Fruit fly (Drosophila melanogaster) whole organism, wandering third instar larva: Measurements from ENCODE around the gene Ubc6.

Experiments used
- Abd-B ChIP-seq: fragments of >200 bp; optimal IDR thresholded peaks from 2 replicates; lab custom pipeline; 2017; ENCODE audit warnings: missing biosample characterization, missing genetic modification characterization
- CG32264 ChIP-seq: fragments of 200-800 bp; sonication (Bioruptor generic); optimal IDR thresholded peaks from 2 replicates; lab custom pipeline; 2016; ENCODE audit warnings: missing biosample characterization, missing genetic modification characterization
- CrebA ChIP-seq: fragments of 200-800 bp; sonication (Bioruptor generic); optimal IDR thresholded peaks from 2 replicates; lab custom pipeline; 2016; ENCODE audit warnings: missing biosample characterization, mild to moderate bottlenecking, missing genetic modification characterization, borderline replicate concordance
- Dfd ChIP-seq: fragments of >200 bp; optimal IDR thresholded peaks from 2 replicates; lab custom pipeline; 2017; ENCODE audit warnings: missing biosample characterization, missing genetic modification characterization
- Dif ChIP-seq: fragments of 200-275, 200-300 bp; sonication (Bioruptor generic); optimal IDR thresholded peaks from 2 replicates; lab custom pipeline; 2018; ENCODE audit warnings: missing biosample characterization, missing genetic modification characterization; ENCODE audit not compliant: partially characterized antibody
- HLH106 ChIP-seq: fragments of 200-800 bp; optimal IDR thresholded peaks from 3 replicates; lab custom pipeline; 2019; ENCODE audit warnings: missing biosample characterization, mild to moderate bottlenecking, missing genetic modification characterization, moderate library complexity
- Hnf4 ChIP-seq: fragments of 200-800 bp; sonication (Bioruptor generic); optimal IDR thresholded peaks from 2 replicates; lab custom pipeline; 2016; ENCODE audit warnings: missing biosample characterization, mild to moderate bottlenecking, missing genetic modification characterization
- Hr78 ChIP-seq: fragments of >200 bp; optimal IDR thresholded peaks from 2 replicates; lab custom pipeline; 2017; ENCODE audit warnings: missing biosample characterization, missing genetic modification characterization
- Jra ChIP-seq: sonication (Bioruptor generic); optimal IDR thresholded peaks from 2 replicates; lab custom pipeline; 2016; ENCODE audit warnings: missing biosample characterization, missing genetic modification characterization
- Mio ChIP-seq: sonication (Bioruptor generic); optimal IDR thresholded peaks from 2 replicates; lab custom pipeline; 2016; ENCODE audit warnings: missing biosample characterization, missing genetic modification characterization
- Myc ChIP-seq: fragments of >200 bp; optimal IDR thresholded peaks from 2 replicates; lab custom pipeline; 2017
- N ChIP-seq: fragments of >200 bp; optimal IDR thresholded peaks from 2 replicates; lab custom pipeline; 2018; ENCODE audit warnings: missing biosample characterization, missing external identifiers, missing genetic modification characterization
- OdsH ChIP-seq: fragments of 200-800 bp; sonication (Bioruptor generic); optimal IDR thresholded peaks from 2 replicates; lab custom pipeline; 2016; ENCODE audit warnings: missing biosample characterization, mild to moderate bottlenecking, missing genetic modification characterization
- Rel ChIP-seq, 2 experiments: fragments of 200-800 bp; sonication (Bioruptor generic) in 1 of 2; optimal IDR thresholded peaks; 2 replicates in 1 of 2; 3 replicates in 1 of 2; lab custom pipeline; 2016 to 2019; ENCODE audit warnings: mild to moderate bottlenecking in 2 of 2, missing biosample characterization in 2 of 2, missing genetic modification characterization in 2 of 2, moderate library complexity in 1 of 2
- Sp1 ChIP-seq: fragments of 200-800 bp; sonication (Bioruptor generic); optimal IDR thresholded peaks from 3 replicates; lab custom pipeline; 2019; ENCODE audit warnings: missing biosample characterization, mild to moderate bottlenecking, missing genetic modification characterization, moderate library complexity
- Vsx2 ChIP-seq: fragments of 200-300, 225-300 bp; sonication (Bioruptor generic); optimal IDR thresholded peaks from 2 replicates; lab custom pipeline; 2018; ENCODE audit warnings: missing biosample characterization, missing genetic modification characterization; ENCODE audit not compliant: partially characterized antibody
- br ChIP-seq: fragments of 200-800 bp; sonication (Bioruptor generic); optimal IDR thresholded peaks from 2 replicates; lab custom pipeline; 2016; ENCODE audit warnings: missing biosample characterization, missing genetic modification characterization
- brk ChIP-seq: fragments of 200-800 bp; sonication (Bioruptor generic); optimal IDR thresholded peaks from 2 replicates; lab custom pipeline; 2016; ENCODE audit warnings: missing biosample characterization, mild to moderate bottlenecking, missing genetic modification characterization
- dl ChIP-seq, 2 experiments: fragments of 175-275, 200-275 bp in 1 of 2; fragments of 200-275 bp in 1 of 2; sonication (Bioruptor generic); optimal IDR thresholded peaks; lab custom pipeline; 2018; ENCODE audit warnings: mild to moderate bottlenecking in 2 of 2, missing biosample characterization in 2 of 2, missing genetic modification characterization in 2 of 2, moderate library complexity in 2 of 2; ENCODE audit not compliant: partially characterized antibody in 2 of 2, insufficient read depth in 1 of 2
- dmrt93B ChIP-seq: fragments of 200-800 bp; sonication (Bioruptor generic); optimal IDR thresholded peaks from 2 replicates; lab custom pipeline; 2018; ENCODE audit warnings: missing biosample characterization, mild to moderate bottlenecking, missing genetic modification characterization
- ey ChIP-seq: fragments of 200-800 bp; sonication (Bioruptor generic); optimal IDR thresholded peaks from 2 replicates; lab custom pipeline; 2016; ENCODE audit warnings: missing biosample characterization, missing genetic modification characterization
- foxo ChIP-seq, 2 experiments: fragments of 200-800 bp; sonication (Bioruptor generic); optimal IDR thresholded peaks; 2 replicates in 1 of 2; 3 replicates in 1 of 2; lab custom pipeline; 2016 to 2017; ENCODE audit warnings: missing biosample characterization in 2 of 2, missing genetic modification characterization in 2 of 2
- fru ChIP-seq: fragments of 200-800 bp; sonication (Bioruptor generic); optimal IDR thresholded peaks from 3 replicates; lab custom pipeline; 2016; ENCODE audit warnings: missing biosample characterization, mild to moderate bottlenecking, missing genetic modification characterization
- jim ChIP-seq: fragments of 175-275, 200-325 bp; sonication (Bioruptor generic); optimal IDR thresholded peaks from 2 replicates; lab custom pipeline; 2016; ENCODE audit warnings: missing biosample characterization, mild to moderate bottlenecking, missing genetic modification characterization
- lola ChIP-seq: fragments of >200 bp; optimal IDR thresholded peaks from 2 replicates; lab custom pipeline; 2017; ENCODE audit warnings: missing biosample characterization, missing genetic modification characterization
- pan ChIP-seq: fragments of >200 bp; optimal IDR thresholded peaks from 2 replicates; lab custom pipeline; 2017
- psq ChIP-seq: fragments of 200-800 bp; sonication (Bioruptor generic); optimal IDR thresholded peaks from 3 replicates; lab custom pipeline; 2017; ENCODE audit warnings: missing biosample characterization, mild to moderate bottlenecking, missing genetic modification characterization, moderate library complexity
- rgr ChIP-seq: fragments of 200-800 bp; sonication (Bioruptor generic); optimal IDR thresholded peaks from 3 replicates; lab custom pipeline; 2016; ENCODE audit warnings: missing biosample characterization, mild to moderate bottlenecking, missing genetic modification characterization
- sage ChIP-seq: fragments of 200-800 bp; sonication (Bioruptor generic); optimal IDR thresholded peaks from 2 replicates; lab custom pipeline; 2016; ENCODE audit warnings: missing biosample characterization, mild to moderate bottlenecking, missing genetic modification characterization
- sv ChIP-seq: fragments of 200-800 bp; sonication (Bioruptor generic); optimal IDR thresholded peaks from 3 replicates; lab custom pipeline; 2016; ENCODE audit warnings: missing biosample characterization, missing genetic modification characterization
- tai ChIP-seq: sonication (Bioruptor generic); optimal IDR thresholded peaks from 2 replicates; lab custom pipeline; 2016; ENCODE audit warnings: missing biosample characterization, missing genetic modification characterization
- usp ChIP-seq: fragments of >200 bp; optimal IDR thresholded peaks from 2 replicates; lab custom pipeline; 2017; ENCODE audit warnings: missing biosample characterization, missing genetic modification characterization

Ubc6 gene

DNA sequence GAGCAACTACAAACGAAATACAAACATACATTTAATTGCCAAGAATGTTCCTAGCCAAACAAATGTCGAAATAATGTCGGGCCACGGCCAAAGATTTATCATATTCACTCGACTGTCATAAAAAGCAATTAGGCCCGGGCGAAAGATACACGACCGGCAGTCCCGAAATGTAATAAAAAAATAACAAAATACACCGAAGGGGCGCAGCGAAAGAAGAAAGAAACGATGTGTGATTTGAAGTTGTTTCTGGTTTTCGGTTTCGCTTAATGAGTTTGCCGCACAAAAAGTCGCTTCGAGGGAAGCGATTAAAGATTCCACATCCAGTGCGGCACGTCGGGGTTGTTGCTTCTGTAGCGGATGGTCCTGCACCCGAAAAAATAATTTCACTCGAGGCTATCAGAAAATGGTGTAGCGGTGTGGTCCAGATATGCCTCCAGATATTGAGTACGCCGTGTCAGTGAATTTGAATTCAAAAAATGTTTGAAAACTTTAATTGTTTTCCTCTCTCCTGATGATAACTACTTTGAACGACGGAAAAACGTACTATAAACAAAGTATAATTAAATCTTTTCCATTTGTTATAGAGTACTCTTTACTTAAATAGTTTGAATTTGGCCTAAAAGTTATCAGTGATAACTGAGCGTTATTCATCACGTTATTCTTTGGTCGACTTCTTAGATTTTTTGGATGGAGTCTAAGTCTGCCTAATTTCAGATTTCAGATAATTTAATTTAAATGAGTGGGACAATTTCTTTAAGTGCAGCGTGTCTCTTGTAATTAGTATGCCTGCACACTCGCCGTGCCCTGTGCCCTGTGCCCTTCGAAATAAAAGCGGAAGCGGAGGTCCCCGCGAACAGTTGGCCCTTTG, 36.9 kb upstream of the Ubc6 start (continued):
- TF ChIP-seq Rel (GFP tag; optimal IDR thresholded peaks at IDR 0.05; lab: Kevin White, UChicago): no peak
- TF ChIP-seq Rel (tag; optimal IDR thresholded peaks at IDR 0.05; lab: Kevin White, UChicago): no peak
- peak; percentile 34 for TF ChIP-seq psq
- TF ChIP-seq Myc: no peak
- TF ChIP-seq Sp1: peak; percentile 64
- TF ChIP-seq sv (GFP tag; lab: Kevin White, UChicago): peak; percentile 52
- peak; percentile 54 for TF ChIP-seq HLH106 (tag; lab: Kevin White, UChicago)
- TF ChIP-seq brk: peak; percentile 20
- no peak for TF ChIP-seq Mio
- no peak for TF ChIP-seq pan (lab: Kevin White, UChicago)
- peak; percentile 79 for TF ChIP-seq fru (GFP tag; lab: Kevin White, UChicago)
- no peak for TF ChIP-seq usp (GFP tag; lab: Kevin White, UChicago)
- no peak for TF ChIP-seq sage (GFP tag; lab: Kevin White, UChicago)
- TF ChIP-seq Abd-B: no peak
- peak; percentile 53 for TF ChIP-seq ey (GFP tag; lab: Kevin White, UChicago)
- no peak for TF ChIP-seq Jra
- TF ChIP-seq OdsH (GFP tag; lab: Kevin White, UChicago): peak; percentile 65
- no peak for TF ChIP-seq Dfd (GFP tag; lab: Kevin White, UChicago)
- no peak for TF ChIP-seq Dif (GFP tag; lab: Kevin White, UChicago)

DNA sequence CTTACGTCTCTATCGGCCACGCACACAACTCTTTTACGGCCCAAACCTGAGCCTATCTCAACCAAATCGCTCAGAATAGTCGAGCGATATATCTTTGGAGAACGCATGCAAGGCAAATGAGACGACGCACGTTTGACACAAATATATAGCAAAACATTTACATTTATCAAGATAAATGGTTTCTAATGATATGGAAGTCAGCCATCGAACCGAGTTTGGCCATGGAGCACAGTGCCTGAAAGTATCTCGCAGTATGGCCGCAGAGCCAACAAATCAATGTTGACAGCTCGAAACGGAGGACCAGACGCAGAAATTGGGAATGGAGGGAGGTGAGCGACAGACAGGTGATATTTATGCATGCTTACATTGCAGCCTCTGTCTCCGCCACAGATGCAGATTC, 34.9 kb upstream of the Ubc6 start:
- TF ChIP-seq Myc (no peak), ey (GFP tag; lab: Kevin White, UChicago) (no peak), usp (GFP tag; lab: Kevin White, UChicago) (no peak), dl (GFP tag; optimal IDR thresholded peaks at IDR 0.05; lab: Kevin White, UChicago; ENCODE audit: insufficient read depth in 1 of 2, partially characterized antibody in 2 of 2) (no peak), CrebA (no peak), foxo (GFP tag; optimal IDR thresholded peaks at IDR 0.05; lab: Kevin White, UChicago) (no peak), Vsx2 (GFP tag; lab: Kevin White, UChicago) (no peak), brk (no peak), Dif (GFP tag; lab: Kevin White, UChicago) (no peak), pan (lab: Kevin White, UChicago) (no peak), HLH106 (tag; lab: Kevin White, UChicago) (no peak), N (GFP tag; lab: Kevin White, UChicago) (no peak), Dfd (GFP tag; lab: Kevin White, UChicago) (no peak), jim (GFP tag; lab: Kevin White, UChicago) (no peak), tai (no peak), sage (GFP tag; lab: Kevin White, UChicago) (no peak), sv (GFP tag; lab: Kevin White, UChicago) (no peak), Jra (no peak), dmrt93B (GFP tag; lab: Kevin White, UChicago) (no peak), lola (GFP tag; lab: Kevin White, UChicago) (no peak)
- TF ChIP-seq, all 38 proteins: peak for 0

DNA sequence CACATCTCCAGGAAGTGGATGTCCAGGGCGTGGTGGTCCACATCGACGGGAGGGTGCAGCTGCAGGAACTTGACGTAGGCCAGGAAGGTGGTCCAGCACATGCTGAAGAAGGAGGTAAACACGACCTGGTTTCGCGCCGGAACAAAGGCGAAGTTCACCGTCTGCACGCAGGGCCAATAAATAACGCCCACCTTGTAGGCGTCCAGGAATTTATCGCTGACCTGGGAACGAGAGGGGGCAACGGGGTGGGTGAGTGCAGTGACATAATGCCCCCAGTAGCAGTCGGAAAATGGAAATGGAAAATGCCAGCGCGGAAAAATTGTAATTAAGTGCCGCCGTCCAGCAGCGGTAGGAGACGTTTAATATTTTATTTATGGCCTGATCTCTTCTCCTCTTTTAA, 34.2 kb upstream of the Ubc6 start:
- TF ChIP-seq Dfd (GFP tag; lab: Kevin White, UChicago): no peak
- TF ChIP-seq Dif (GFP tag; lab: Kevin White, UChicago): no peak

DNA sequence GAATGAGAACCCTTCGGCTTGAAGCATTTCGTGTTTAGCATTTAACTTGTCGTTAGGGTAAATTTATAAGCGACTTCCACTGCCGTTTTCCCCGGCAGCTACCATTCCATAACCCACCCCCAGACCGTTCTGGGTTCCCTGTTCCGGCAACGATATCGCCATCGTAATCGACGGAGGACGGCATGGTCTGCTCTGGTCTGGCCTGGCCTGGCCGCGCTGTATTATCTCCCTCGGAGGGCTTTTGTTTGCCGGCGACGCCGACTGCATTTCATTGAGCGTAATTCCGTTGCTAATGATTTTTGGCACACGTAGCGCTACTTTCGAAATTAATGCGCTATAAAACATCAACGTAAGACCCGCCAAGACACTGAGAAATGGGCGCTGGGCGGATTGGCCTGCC, 32.2 kb upstream of the Ubc6 start:
- TF ChIP-seq Vsx2 (GFP tag; lab: Kevin White, UChicago) (no peak), HLH106 (tag; lab: Kevin White, UChicago) (no peak), Hr78 (no peak), Dfd (GFP tag; lab: Kevin White, UChicago) (no peak), dl (GFP tag; optimal IDR thresholded peaks at IDR 0.05; lab: Kevin White, UChicago; ENCODE audit: insufficient read depth in 1 of 2, partially characterized antibody in 2 of 2) (no peak), CrebA (no peak), rgr (no peak), Rel (GFP tag; optimal IDR thresholded peaks at IDR 0.05; lab: Kevin White, UChicago) (no peak), Rel (tag; optimal IDR thresholded peaks at IDR 0.05; lab: Kevin White, UChicago) (no peak), Dif (GFP tag; lab: Kevin White, UChicago) (no peak), N (GFP tag; lab: Kevin White, UChicago) (no peak), lola (GFP tag; lab: Kevin White, UChicago) (no peak), pan (lab: Kevin White, UChicago) (no peak), dmrt93B (GFP tag; lab: Kevin White, UChicago) (no peak), Abd-B (no peak), CG32264 (GFP tag; lab: Kevin White, UChicago) (no peak), foxo (GFP tag; optimal IDR thresholded peaks at IDR 0.05; lab: Kevin White, UChicago) (no peak), Hnf4 (no peak), br (no peak), OdsH (GFP tag; lab: Kevin White, UChicago) (no peak), usp (GFP tag; lab: Kevin White, UChicago) (no peak)
